Worm (Caenorhabditis elegans) whole organism, early embryonic: ENCODE data around the gene odr-1.

Source experiments
- B0310.2 ChIP-seq: sonication (generic microtip); optimal IDR thresholded peaks from 2 replicates; lab custom pipeline; 2016; ENCODE audit warnings: mild to moderate bottlenecking, missing genetic modification characterization, missing compliant biosample characterization
- F13C5.2 ChIP-seq: sonication (generic microtip); optimal IDR thresholded peaks from 2 replicates; lab custom pipeline; 2017; ENCODE audit warnings: mild to moderate bottlenecking, missing genetic modification characterization, inconsistent platforms, missing compliant biosample characterization
- aly-1 ChIP-seq: sonication (generic microtip); optimal IDR thresholded peaks from 2 replicates; lab custom pipeline; 2016; ENCODE audit warnings: missing genetic modification characterization, missing compliant biosample characterization
- ama-1 ChIP-seq: fragments of 150-350 bp; optimal IDR thresholded peaks from 2 replicates; lab custom pipeline; 2014
- ceh-36 ChIP-seq: sonication (generic microtip); optimal IDR thresholded peaks from 2 replicates; lab custom pipeline; 2016; ENCODE audit warnings: missing genetic modification characterization, inconsistent platforms, missing compliant biosample characterization
- ets-7 ChIP-seq: sonication (generic microtip); optimal IDR thresholded peaks from 2 replicates; lab custom pipeline; 2016; ENCODE audit warnings: missing genotype, missing genetic modification characterization, missing compliant biosample characterization
- hmg-4 ChIP-seq: fragments of 200-800 bp; sonication (Bioruptor generic); optimal IDR thresholded peaks from 2 replicates; lab custom pipeline; 2018; ENCODE audit warnings: mild to moderate bottlenecking, missing genetic modification characterization, missing compliant biosample characterization
- hnd-1 ChIP-seq: sonication (generic microtip); optimal IDR thresholded peaks from 2 replicates; lab custom pipeline; 2016; ENCODE audit warnings: missing genetic modification characterization, missing compliant biosample characterization
- pes-1 ChIP-seq: fragments of 200-800 bp; sonication (Bioruptor generic); IDR thresholded peaks from 2 replicates; pipeline ENCODE4 v1.3.6; 2022; ENCODE audit warnings: missing genetic modification reagents, missing genetic modification characterization, missing compliant biosample characterization
- scrt-1 ChIP-seq: fragments of 200-800 bp; sonication (Bioruptor generic); IDR thresholded peaks from 2 replicates; pipeline ENCODE4 v1.3.6; 2022; ENCODE audit warnings: missing genetic modification characterization, missing compliant biosample characterization
- tbx-11 ChIP-seq: fragments of 200-800 bp; sonication (Bioruptor generic); IDR thresholded peaks from 2 replicates; pipeline ENCODE4 v1.3.6; 2022; ENCODE audit warnings: missing genetic modification characterization, missing compliant biosample characterization
- tbx-37 ChIP-seq: fragments of 200-800 bp; sonication (Bioruptor generic); conservative IDR thresholded peaks from 2 replicates; pipeline ENCODE4 v1.3.6; 2022; ENCODE audit warnings: missing genetic modification reagents, missing genetic modification characterization, missing compliant biosample characterization
- tra-4 ChIP-seq: sonication (generic microtip); optimal IDR thresholded peaks from 2 replicates; lab custom pipeline; 2017; ENCODE audit warnings: missing genetic modification characterization, missing compliant biosample characterization

DNA sequence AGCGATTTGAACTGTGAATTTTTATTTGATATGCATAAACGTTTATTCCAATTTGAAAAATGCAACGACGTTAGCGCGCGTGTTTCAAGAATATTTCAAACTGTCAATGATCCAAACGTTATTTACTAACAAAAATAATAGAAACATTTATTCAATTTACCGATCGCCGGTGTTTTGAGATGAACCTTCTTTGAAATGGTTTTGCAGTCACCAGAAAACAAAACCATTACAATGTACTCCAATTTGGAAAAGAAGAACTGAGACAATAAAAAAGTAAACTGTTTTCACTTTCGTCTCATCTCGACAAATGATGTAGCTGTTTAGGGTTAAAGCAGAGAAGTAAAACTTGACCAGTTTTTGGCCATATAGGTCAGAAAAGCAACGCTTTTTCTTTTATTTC is 43.6 kb downstream of the odr-1 start, which contains the start of gene H06A10.1:
- TF ChIP-seq ama-1 (lab: Kevin White, UChicago) (no peak), tbx-37 (GFP tag; lab: Robert Waterston, UW) (no peak), ets-7 (tag; lab: Kevin White, UChicago) (no peak), B0310.2 (tag; lab: Kevin White, UChicago) (no peak), pes-1 (no peak), tra-4 (tag; lab: Kevin White, UChicago) (no peak), hnd-1 (tag; lab: Kevin White, UChicago) (no peak), hmg-4 (GFP tag; lab: Kevin White, UChicago) (no peak), scrt-1 (GFP tag; lab: Robert Waterston, UW) (no peak), aly-1 (tag; lab: Kevin White, UChicago) (no peak), F13C5.2 (no peak), tbx-11 (no peak), ceh-36 (no peak)
